Worm (Caenorhabditis elegans): ENCODE measurements around the gene acs-10.

DNA sequence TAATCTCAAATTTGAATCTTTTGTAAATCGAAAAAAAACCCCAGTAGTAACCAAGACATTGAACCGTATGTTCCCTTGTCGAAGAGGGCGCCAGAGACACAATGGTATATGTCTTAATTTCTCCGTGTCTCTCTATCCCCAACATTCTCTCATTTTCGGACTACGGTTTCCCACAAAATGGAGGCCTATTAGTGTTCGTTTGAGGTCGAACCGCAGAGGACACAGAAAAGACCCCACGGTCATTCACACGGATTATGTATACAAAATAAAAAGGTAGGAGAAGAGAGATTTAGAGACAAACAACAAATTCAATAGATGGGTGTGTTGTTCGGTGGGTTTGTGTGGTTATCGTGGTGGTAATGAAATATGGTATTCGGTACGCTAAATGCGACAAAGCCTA lies 4.7 kb downstream of the acs-10 start:
- no peak for TF ChIP-seq ceh-36 (tag; optimal IDR thresholded peaks at IDR 0.05)
- TF ChIP-seq tbx-11 (GFP tag; IDR thresholded peaks at IDR 0.05), result no peak
- TF ChIP-seq ama-1 (optimal IDR thresholded peaks at IDR 0.05), result no peak
- TF ChIP-seq tbx-37 (GFP tag; conservative IDR thresholded peaks at IDR 0.05), result no peak
- TF ChIP-seq aly-1 (tag; optimal IDR thresholded peaks at IDR 0.05), result no peak
- no peak for TF ChIP-seq flt-1 (GFP tag; IDR thresholded peaks at IDR 0.05)
- TF ChIP-seq B0310.2 (tag; optimal IDR thresholded peaks at IDR 0.05), result no peak
- no peak for TF ChIP-seq ceh-13 (GFP tag; optimal IDR thresholded peaks at IDR 0.05)
- no peak for TF ChIP-seq sea-1 (GFP tag; conservative IDR thresholded peaks at IDR 0.05)
